Worm (Caenorhabditis elegans) whole organism, mixed stage, embryonic: ENCODE measurements around the gene pqn-62.

Experiments
- ces-1 ChIP-seq: fragments of 150-350 bp; optimal IDR thresholded peaks from 2 replicates; lab custom pipeline; 2014; ENCODE audit warnings: missing biosample characterization, missing genetic modification reagents, missing genetic modification characterization
- ham-2 ChIP-seq: fragments of 200-800 bp; sonication (Bioruptor generic); optimal IDR thresholded peaks from 2 replicates; lab custom pipeline; 2018; ENCODE audit warnings: mild to moderate bottlenecking, missing genetic modification characterization, missing compliant biosample characterization
- lsy-2 ChIP-seq: fragments of 150-350 bp; optimal IDR thresholded peaks from 2 replicates; lab custom pipeline; 2014; ENCODE audit warnings: missing biosample characterization, missing genetic modification characterization
- mep-1 ChIP-seq: fragments of 150-350 bp; optimal IDR thresholded peaks from 2 replicates; lab custom pipeline; 2017; ENCODE audit warnings: missing biosample characterization, missing genetic modification reagents, missing genetic modification characterization, inconsistent platforms
- nhr-237 ChIP-seq: fragments of 150-350 bp; optimal IDR thresholded peaks from 2 replicates; lab custom pipeline; 2014; ENCODE audit warnings: missing biosample characterization, missing genetic modification characterization
- snpc-4 ChIP-seq: fragments of 150-350 bp; optimal IDR thresholded peaks from 2 replicates; lab custom pipeline; 2014; ENCODE audit warnings: missing biosample characterization, missing genetic modification characterization
- sptf-1 ChIP-seq: sonication (generic microtip); optimal IDR thresholded peaks from 2 replicates; lab custom pipeline; 2017; ENCODE audit warnings: mild to moderate bottlenecking, missing genetic modification characterization, moderate library complexity, missing compliant biosample characterization

ce11 chrX:5207819-5208218, 11.9 kb downstream of the pqn-62 start:
- TF ChIP-seq sptf-1 (tag; lab: Kevin White, UChicago) (no peak), ham-2 (GFP tag; lab: Kevin White, UChicago) (no peak), ces-1 (GFP tag; lab: Kevin White, UChicago) (no peak), lsy-2 (tag; lab: Kevin White, UChicago) (no peak), nhr-237 (tag; lab: Kevin White, UChicago) (no peak), snpc-4 (tag; lab: Kevin White, UChicago) (no peak), mep-1 (tag; lab: Kevin White, UChicago) (no peak)
